Fruit fly (Drosophila melanogaster): ENCODE measurements around the gene CG14708.

The CG14708 gene

dm6 chr3R:11562326-11563109 lies 8.6 kb downstream of the CG14708 start (continued):
- peak; percentile 77 for TF ChIP-seq CG31365 (tag; optimal IDR thresholded peaks at IDR 0.05)
- TF ChIP-seq CG10321 (GFP tag; IDR thresholded peaks at IDR 0.05) = peak; percentile 40
- peak; percentile 92 for TF ChIP-seq HLH3B (GFP tag; IDR thresholded peaks at IDR 0.05)
- peak; percentile 93 for TF ChIP-seq BtbVII (GFP tag; optimal IDR thresholded peaks at IDR 0.05)
- TF ChIP-seq sim (GFP tag; IDR thresholded peaks at IDR 0.05) = peak; percentile 86
- peak; percentile 23 for TF ChIP-seq ac (GFP tag; optimal IDR thresholded peaks at IDR 0.05)
- peak; percentile 77 for TF ChIP-seq run (tag; optimal IDR thresholded peaks at IDR 0.05)
- no peak for TF ChIP-seq fru (optimal IDR thresholded peaks at IDR 0.05)
- TF ChIP-seq CG15696 (tag; optimal IDR thresholded peaks at IDR 0.05) = peak; percentile 64
- TF ChIP-seq tup (GFP tag; optimal IDR thresholded peaks at IDR 0.05) = peak; percentile 78
- peak; percentile 95 for TF ChIP-seq CG18599 (GFP tag; optimal IDR thresholded peaks at IDR 0.05)
- peak; percentile 87 for TF ChIP-seq CG8290 (GFP tag; optimal IDR thresholded peaks at IDR 0.05)
- peak in 1 of 2 experiments; percentile 97 for TF ChIP-seq CG8290 (tag; optimal IDR thresholded peaks at IDR 0.05)
- peak; percentile 88 for TF ChIP-seq HmgD (GFP tag; optimal IDR thresholded peaks at IDR 0.05)
- peak; percentile 90 for TF ChIP-seq PHDP (tag; optimal IDR thresholded peaks at IDR 0.05)
- peak; percentile 87 for TF ChIP-seq ssp (GFP tag; IDR thresholded peaks at IDR 0.05)
- peak; percentile 47 for TF ChIP-seq CG2116 (GFP tag; optimal IDR thresholded peaks at IDR 0.05)
- peak; percentile 88 for TF ChIP-seq repo (GFP tag; optimal IDR thresholded peaks at IDR 0.05)
- TF ChIP-seq CG8944 (GFP tag; optimal IDR thresholded peaks at IDR 0.05) = peak; percentile 82
- TF ChIP-seq grn (GFP tag; optimal IDR thresholded peaks at IDR 0.05) = peak; percentile 78
- TF ChIP-seq CG4617 (GFP tag; optimal IDR thresholded peaks at IDR 0.05; ENCODE audit: borderline replicate concordance) = peak; percentile 70
- TF ChIP-seq CG10565 (GFP tag; optimal IDR thresholded peaks at IDR 0.05) = peak; percentile 70
- TF ChIP-seq dmrt99B (tag; optimal IDR thresholded peaks at IDR 0.05) = peak; percentile 95
- TF ChIP-seq gsb (GFP tag; IDR thresholded peaks at IDR 0.05) = peak; percentile 89
- peak; percentile 71 for TF ChIP-seq mirr (GFP tag; optimal IDR thresholded peaks at IDR 0.05)
- peak; percentile 89 for TF ChIP-seq Dek (tag; optimal IDR thresholded peaks at IDR 0.05)
- peak; percentile 89 for TF ChIP-seq MBD-R2 (GFP tag; IDR thresholded peaks at IDR 0.05)
- peak; percentile 61 for TF ChIP-seq abd-A (tag; optimal IDR thresholded peaks at IDR 0.05)
- TF ChIP-seq Xbp1 (GFP tag; optimal IDR thresholded peaks at IDR 0.05) = peak; percentile 90
- no peak for TF ChIP-seq amos (GFP tag; IDR thresholded peaks at IDR 0.05; ENCODE audit: partially characterized antibody)
- peak; percentile 89 for TF ChIP-seq CG4854 (GFP tag; optimal IDR thresholded peaks at IDR 0.05)
- peak; percentile 79 for TF ChIP-seq shn (GFP tag; optimal IDR thresholded peaks at IDR 0.05)
- peak; percentile 70 for TF ChIP-seq aop (GFP tag; IDR thresholded peaks at IDR 0.05)
- TF ChIP-seq Hmx (GFP tag; optimal IDR thresholded peaks at IDR 0.05) = peak; percentile 92
- peak in 1 of 2 experiments; percentile 29 for TF ChIP-seq insv (GFP tag; optimal IDR thresholded peaks at IDR 0.05)
- no peak for TF ChIP-seq pita (GFP tag; optimal IDR thresholded peaks at IDR 0.05)
- TF ChIP-seq Drgx (GFP tag; IDR thresholded peaks at IDR 0.05) = peak; percentile 98
- TF ChIP-seq CG13287 (GFP tag; IDR thresholded peaks at IDR 0.05; ENCODE audit: partially characterized antibody) = no peak; the same call in 1 of the 2 replicates
- TF ChIP-seq sisA (GFP tag; IDR thresholded peaks at IDR 0.05) = peak; percentile 94
- TF ChIP-seq nmo (GFP tag; optimal IDR thresholded peaks at IDR 0.05) = peak; percentile 82
- TF ChIP-seq corto (GFP tag; optimal IDR thresholded peaks at IDR 0.05) = peak; percentile 90
- peak; percentile 34 for TF ChIP-seq ftz-f1 (GFP tag; optimal IDR thresholded peaks at IDR 0.05)
- TF ChIP-seq CG6689 (GFP tag; IDR thresholded peaks at IDR 0.05) = peak; percentile 93
- TF ChIP-seq CG12769 (tag; optimal IDR thresholded peaks at IDR 0.05) = peak; percentile 95
- TF ChIP-seq CG18262 (tag; optimal IDR thresholded peaks at IDR 0.05) = peak; percentile 95
- peak; percentile 74 for TF ChIP-seq CG2875 (GFP tag; optimal IDR thresholded peaks at IDR 0.05)
- TF ChIP-seq ken (GFP tag; IDR thresholded peaks at IDR 0.05) = peak; percentile 89
- peak; percentile 92 for TF ChIP-seq Mrtf (GFP tag; IDR thresholded peaks at IDR 0.05)
- TF ChIP-seq scrt (GFP tag; optimal IDR thresholded peaks at IDR 0.05) = peak; percentile 89
- peak; percentile 88 for TF ChIP-seq her (GFP tag; optimal IDR thresholded peaks at IDR 0.05)
